Fruit fly (Drosophila melanogaster) whole organism, embryonic: ENCODE measurements around the gene mxt.

ENCODE experiments used
- Adf1 ChIP-seq: fragments of 200-800 bp; sonication (Bioruptor generic); IDR thresholded peaks from 2 replicates; pipeline ENCODE4 v1.3.6; 2022; ENCODE audit warnings: missing biosample characterization, missing genetic modification characterization
- CG10431 ChIP-seq: fragments of 200-800 bp; sonication (Bioruptor generic); optimal IDR thresholded peaks from 3 replicates; lab custom pipeline; 2018; ENCODE audit warnings: missing biosample characterization, mild to moderate bottlenecking, missing genetic modification characterization
- CG10543 ChIP-seq: fragments of 200-800 bp; sonication (Bioruptor generic); optimal IDR thresholded peaks from 3 replicates; lab custom pipeline; 2017; ENCODE audit warnings: missing biosample characterization, mild to moderate bottlenecking, missing genetic modification characterization, moderate library complexity
- CG11085 ChIP-seq: fragments of 200-800 bp; sonication (Bioruptor generic); IDR thresholded peaks from 2 replicates; pipeline ENCODE4 v1.3.6; 2022; ENCODE audit warnings: missing biosample characterization, missing genetic modification characterization
- CG12769 ChIP-seq: fragments of 200-800 bp; sonication (Bioruptor generic); optimal IDR thresholded peaks from 2 replicates; lab custom pipeline; 2019; ENCODE audit warnings: missing biosample characterization, mild to moderate bottlenecking, missing genetic modification characterization, moderate library complexity
- CG14050 ChIP-seq: fragments of 200-800 bp; sonication (Bioruptor generic); IDR thresholded peaks from 3 replicates; pipeline ENCODE4 v1.3.6; 2022; ENCODE audit warnings: missing biosample characterization, missing genetic modification characterization
- CG14965 ChIP-seq: fragments of 200-800 bp; sonication (Bioruptor generic); optimal IDR thresholded peaks from 2 replicates; lab custom pipeline; 2016; ENCODE audit warnings: missing biosample characterization, missing genetic modification characterization, borderline replicate concordance
- CG1529 ChIP-seq: fragments of 200-800 bp; sonication (Bioruptor generic); optimal IDR thresholded peaks from 3 replicates; lab custom pipeline; 2018; ENCODE audit warnings: missing biosample characterization, missing genetic modification characterization
- CG1602 ChIP-seq: fragments of 200-800 bp; sonication (Bioruptor generic); optimal IDR thresholded peaks from 3 replicates; lab custom pipeline; 2016; ENCODE audit warnings: missing biosample characterization, missing genetic modification characterization
- CG17186 ChIP-seq: fragments of 200-800 bp; sonication (Bioruptor generic); optimal IDR thresholded peaks from 3 replicates; lab custom pipeline; 2017; ENCODE audit warnings: missing biosample characterization, missing genetic modification reagents, missing genetic modification characterization
- CG2116 ChIP-seq: fragments of 200-800 bp; sonication (Bioruptor generic); optimal IDR thresholded peaks from 3 replicates; lab custom pipeline; 2018; ENCODE audit warnings: missing biosample characterization, mild to moderate bottlenecking, missing genetic modification characterization
- CG32767 ChIP-seq: fragments of 200-800 bp; sonication (Bioruptor generic); IDR thresholded peaks from 2 replicates; pipeline ENCODE4 v1.3.6; 2022; ENCODE audit warnings: missing biosample characterization, missing genetic modification characterization
- CG34224 ChIP-seq: fragments of 200-800 bp; sonication (Bioruptor generic); IDR thresholded peaks from 3 replicates; pipeline ENCODE4 v1.3.6; 2022; ENCODE audit warnings: missing biosample characterization, missing genetic modification characterization; ENCODE audit not compliant: partially characterized antibody
- CG4404 ChIP-seq: fragments of 200-800 bp; sonication (Bioruptor generic); IDR thresholded peaks from 2 replicates; pipeline ENCODE4 v1.3.6; 2022; ENCODE audit warnings: missing biosample characterization, missing genetic modification characterization
- CG6765 ChIP-seq: fragments of 200-800 bp; sonication (Bioruptor generic); optimal IDR thresholded peaks from 3 replicates; lab custom pipeline; 2017; ENCODE audit warnings: missing biosample characterization, mild to moderate bottlenecking, missing genetic modification characterization
- CG8388 ChIP-seq: fragments of 200-800 bp; sonication (Bioruptor generic); optimal IDR thresholded peaks from 2 replicates; lab custom pipeline; 2019; ENCODE audit warnings: missing biosample characterization, mild to moderate bottlenecking, missing genetic modification characterization, moderate library complexity
- Chrac-16 ChIP-seq: fragments of 200-800 bp; sonication (Bioruptor generic); optimal IDR thresholded peaks from 3 replicates; lab custom pipeline; 2016; ENCODE audit warnings: missing biosample characterization, missing genetic modification characterization
- Dbx ChIP-seq: fragments of 200-800 bp; sonication (Bioruptor generic); IDR thresholded peaks from 3 replicates; pipeline ENCODE4 v1.3.6; 2022; ENCODE audit warnings: missing biosample characterization, missing genetic modification characterization
- Deaf1 ChIP-seq: fragments of 200-800 bp; optimal IDR thresholded peaks from 3 replicates; lab custom pipeline; 2019; ENCODE audit warnings: missing biosample characterization, mild to moderate bottlenecking, missing genetic modification characterization, moderate library complexity
- Doc2 ChIP-seq: fragments of 200-800 bp; sonication (Bioruptor generic); IDR thresholded peaks from 2 replicates; pipeline ENCODE4 v1.3.6; 2022; ENCODE audit warnings: missing biosample characterization, missing genetic modification characterization
- Drgx ChIP-seq: fragments of 200-800 bp; sonication (Bioruptor generic); IDR thresholded peaks from 2 replicates; pipeline ENCODE4 v1.3.6; 2022; ENCODE audit warnings: missing biosample characterization, missing genetic modification characterization
- Ets65A ChIP-seq: fragments of 200-800 bp; sonication (Bioruptor generic); peaks from one replicate; lab custom pipeline; 2016; ENCODE audit warnings: missing biosample characterization, missing genetic modification characterization
- Max ChIP-seq: fragments of 200-800 bp; sonication (Bioruptor generic); optimal IDR thresholded peaks from 2 replicates; lab custom pipeline; 2016; ENCODE audit warnings: missing biosample characterization, mild to moderate bottlenecking, missing genetic modification characterization
- Oli ChIP-seq: fragments of 200-800 bp; sonication (Bioruptor generic); optimal IDR thresholded peaks from 2 replicates; lab custom pipeline; 2018; ENCODE audit warnings: missing biosample characterization, mild to moderate bottlenecking, missing genetic modification characterization, moderate library complexity
- Opbp ChIP-seq: fragments of 200-800 bp; sonication (Bioruptor generic); IDR thresholded peaks from 3 replicates; pipeline ENCODE4 v1.3.6; 2022; ENCODE audit warnings: missing biosample characterization, missing genetic modification characterization; ENCODE audit not compliant: partially characterized antibody
- Optix ChIP-seq: fragments of 200-800 bp; sonication (Bioruptor generic); IDR thresholded peaks from 3 replicates; pipeline ENCODE4 v1.3.6; 2022; ENCODE audit warnings: missing biosample characterization, missing genetic modification characterization
- Scr ChIP-seq: fragments of 200-800 bp; sonication (Bioruptor generic); IDR thresholded peaks from 2 replicates; pipeline ENCODE4 v1.3.6; 2022; ENCODE audit warnings: missing biosample characterization, missing genetic modification characterization; ENCODE audit not compliant: partially characterized antibody
- Trl ChIP-seq, 3 experiments: fragments of >200 bp in 2 of 3; fragments of 200-800 bp in 1 of 3; sonication (Bioruptor generic) in 1 of 3; optimal IDR thresholded peaks; 2 replicates in 1 of 3; 3 replicates in 2 of 3; lab custom pipeline; 2016 to 2017; ENCODE audit warnings: missing biosample characterization in 1 of 3, missing genetic modification characterization in 1 of 3
- Vsx1 ChIP-seq: fragments of 200-800 bp; sonication (Bioruptor generic); optimal IDR thresholded peaks from 2 replicates; lab custom pipeline; 2017; ENCODE audit warnings: missing biosample characterization, mild to moderate bottlenecking, missing genetic modification characterization, missing genetic modification reagents
- cg ChIP-seq: fragments of 200-800 bp; sonication (Bioruptor generic); optimal IDR thresholded peaks from 3 replicates; lab custom pipeline; 2019; ENCODE audit warnings: missing biosample characterization, mild to moderate bottlenecking, missing genetic modification characterization, moderate library complexity
- chinmo ChIP-seq: fragments of 200-800 bp; sonication (Bioruptor generic); IDR thresholded peaks from 4 replicates; pipeline ENCODE4 v1.3.6; 2022; ENCODE audit warnings: missing biosample characterization, missing genetic modification characterization; ENCODE audit not compliant: partially characterized antibody
- crol ChIP-seq: fragments of 200-800 bp; sonication (Bioruptor generic); IDR thresholded peaks from 2 replicates; pipeline ENCODE4 v1.3.6; 2022; ENCODE audit warnings: missing biosample characterization, missing genetic modification characterization
- danr ChIP-seq: fragments of 200-800 bp; sonication (Bioruptor generic); IDR thresholded peaks from 2 replicates; pipeline ENCODE4 v1.3.6; 2022; ENCODE audit warnings: missing biosample characterization, missing genetic modification characterization
- emc ChIP-seq: fragments of 200-800 bp; sonication (Bioruptor generic); optimal IDR thresholded peaks from 2 replicates; lab custom pipeline; 2016; ENCODE audit warnings: missing biosample characterization, missing genetic modification characterization
- fu2 ChIP-seq: fragments of 200-800 bp; sonication (Bioruptor generic); optimal IDR thresholded peaks from 2 replicates; lab custom pipeline; 2016; ENCODE audit warnings: missing biosample characterization, missing genetic modification characterization
- gfzf ChIP-seq: fragments of 200-800 bp; sonication (Bioruptor generic); optimal IDR thresholded peaks from 2 replicates; lab custom pipeline; 2016; ENCODE audit warnings: missing biosample characterization, mild to moderate bottlenecking, missing genetic modification characterization, moderate library complexity
- h ChIP-seq: fragments of >200 bp; optimal IDR thresholded peaks from 2 replicates; lab custom pipeline; 2017
- hkb ChIP-seq, 2 experiments: fragments of 200-800 bp in 1 of 2; fragments of >200 bp in 1 of 2; sonication (Bioruptor generic) in 1 of 2; IDR thresholded peaks in 1 of 2; optimal IDR thresholded peaks in 1 of 2; 2 replicates each; pipeline versions ENCODE4 v1.3.6 to Lab custom; 2017 to 2022; ENCODE audit warnings: missing biosample characterization in 1 of 2, missing genetic modification characterization in 1 of 2
- insv ChIP-seq, 2 experiments: fragments of 200-800 bp; sonication (Bioruptor generic); optimal IDR thresholded peaks; 3 replicates each; lab custom pipeline; 2016 to 2018; ENCODE audit warnings: missing biosample characterization in 2 of 2, missing genetic modification characterization in 2 of 2
- jumu ChIP-seq: fragments of 200-800 bp; sonication (Bioruptor generic); optimal IDR thresholded peaks from 3 replicates; lab custom pipeline; 2016; ENCODE audit warnings: missing biosample characterization, missing genetic modification characterization
- lab ChIP-seq: fragments of 200-800 bp; sonication (Bioruptor generic); optimal IDR thresholded peaks from 3 replicates; lab custom pipeline; 2017; ENCODE audit warnings: missing biosample characterization, missing genetic modification characterization, mild to moderate bottlenecking, moderate library complexity, missing genetic modification reagents
- mld ChIP-seq: fragments of 200-800 bp; sonication (Bioruptor generic); IDR thresholded peaks from 3 replicates; pipeline ENCODE4 v1.3.6; 2022; ENCODE audit warnings: missing biosample characterization, missing genetic modification characterization; ENCODE audit not compliant: partially characterized antibody
- nerfin-2 ChIP-seq: fragments of 200-800 bp; sonication (Bioruptor generic); IDR thresholded peaks from 2 replicates; pipeline ENCODE4 v1.3.6; 2022; ENCODE audit warnings: missing biosample characterization, missing genetic modification characterization; ENCODE audit not compliant: partially characterized antibody
- scrt ChIP-seq: fragments of 200-800 bp; sonication (Bioruptor generic); optimal IDR thresholded peaks from 2 replicates; lab custom pipeline; 2018; ENCODE audit warnings: missing biosample characterization, mild to moderate bottlenecking, missing genetic modification characterization, moderate library complexity
- sens ChIP-seq: fragments of 200-800 bp; sonication (Bioruptor generic); peaks from one replicate; lab custom pipeline; 2016; ENCODE audit warnings: missing biosample characterization, missing genetic modification characterization
- sna ChIP-seq: fragments of 200-800 bp; sonication (Bioruptor generic); IDR thresholded peaks from 2 replicates; pipeline ENCODE4 v1.3.6; 2022; ENCODE audit warnings: missing biosample characterization, missing genetic modification characterization; ENCODE audit not compliant: partially characterized antibody
- zen ChIP-seq: fragments of 200-800 bp; sonication (Bioruptor generic); optimal IDR thresholded peaks from 3 replicates; lab custom pipeline; 2018; ENCODE audit warnings: missing biosample characterization, mild to moderate bottlenecking, missing genetic modification characterization, moderate library complexity

mxt gene

DNA sequence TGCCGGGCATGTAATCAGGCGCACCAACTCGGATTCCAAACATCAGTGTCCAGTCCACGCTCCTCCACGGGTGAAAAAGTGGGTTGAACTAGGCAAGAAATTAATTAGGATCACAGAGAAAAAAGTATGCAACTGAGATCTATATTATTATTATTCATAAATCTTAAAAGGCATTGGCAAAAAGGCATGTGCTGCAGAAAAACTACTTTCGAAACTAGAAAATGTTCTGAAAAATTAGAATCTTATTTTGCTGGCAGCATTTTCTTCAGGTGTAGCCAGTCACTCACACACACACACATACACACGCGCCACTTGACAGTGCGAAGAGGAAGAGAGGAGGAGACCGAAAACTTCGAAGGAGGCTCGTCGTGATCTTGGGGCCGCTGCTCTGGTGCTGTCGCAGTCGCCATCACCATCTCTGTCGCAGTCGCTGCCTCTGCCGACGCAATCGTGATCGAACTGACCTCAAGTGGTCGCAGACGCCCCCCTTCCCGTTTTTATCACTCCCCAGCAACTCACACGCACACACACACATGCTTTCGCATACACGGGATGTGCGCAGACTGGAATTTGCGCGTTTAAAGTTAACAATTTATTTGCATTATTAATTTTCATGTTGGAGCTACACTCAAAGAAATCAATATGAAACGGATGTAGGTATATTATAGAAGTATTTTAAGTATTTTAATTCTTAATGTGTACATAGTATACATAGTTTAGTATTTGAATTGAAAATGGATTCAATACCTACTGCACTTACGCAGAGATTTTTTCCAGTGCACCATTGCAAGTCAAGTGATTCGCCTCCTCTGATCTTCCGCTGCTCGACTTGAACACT, 40.5 kb upstream of the mxt start (continued):
- TF ChIP-seq Dbx (no peak), CG2116 (GFP tag; lab: Kevin White, UChicago) (no peak), CG11085 (GFP tag; lab: Robert Waterston, UW) (peak; percentile 35), mld (GFP tag; lab: Robert Waterston, UW) (no peak), emc (GFP tag; lab: Kevin White, UChicago) (no peak), Chrac-16 (GFP tag; lab: Kevin White, UChicago) (peak; percentile 69), Opbp (GFP tag; lab: Robert Waterston, UW) (no peak), CG14965 (no peak), hkb (optimal IDR thresholded peaks at IDR 0.05; lab: Kevin White, UChicago) (no peak), hkb (GFP tag; IDR thresholded peaks at IDR 0.05; lab: Robert Waterston, UW) (peak; percentile 75), CG32767 (GFP tag; lab: Robert Waterston, UW) (peak; percentile 32), Optix (GFP tag; lab: Robert Waterston, UW) (peak; percentile 55; the same call in 1 of the 3 replicates), CG8388 (peak; percentile 50), nerfin-2 (no peak)
- TF ChIP-seq, all 482 proteins: peak for 257

DNA sequence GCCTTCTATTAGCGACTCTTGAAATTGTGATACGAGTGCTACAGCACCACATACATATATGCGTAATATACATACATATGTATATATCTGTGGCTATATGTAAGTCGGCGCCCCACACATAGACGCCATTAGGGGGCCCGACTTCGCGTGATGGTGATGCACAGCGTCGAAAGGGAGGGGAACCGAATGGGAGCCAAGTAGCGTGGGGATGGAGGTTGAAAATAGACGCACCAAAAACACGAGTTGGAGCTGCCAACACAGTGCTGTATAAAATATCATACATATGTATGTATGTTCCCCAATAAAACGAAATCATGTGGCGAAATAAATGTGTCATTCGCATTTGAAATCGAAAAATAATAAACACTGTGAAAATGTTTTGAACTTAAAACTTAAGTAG, 39.5 kb upstream of the mxt start:
- TF ChIP-seq fu2 (GFP tag; lab: Kevin White, UChicago) (no peak), sna (GFP tag; lab: Robert Waterston, UW) (no peak), Adf1 (GFP tag; lab: Robert Waterston, UW) (peak; percentile 8; the same call in 1 of the 2 replicates), Ets65A (GFP tag; lab: Kevin White, UChicago) (no peak), crol (GFP tag; lab: Robert Waterston, UW) (0 out of 2 replicates have a peak, but pooled peaks have one; percentile 38), jumu (GFP tag; lab: Kevin White, UChicago) (no peak), Max (GFP tag; lab: Kevin White, UChicago) (no peak), Doc2 (GFP tag; lab: Robert Waterston, UW) (no peak), Vsx1 (GFP tag; lab: Kevin White, UChicago) (no peak), CG10543 (GFP tag; lab: Kevin White, UChicago) (peak; percentile 2), CG6765 (no peak), CG14050 (GFP tag; lab: Robert Waterston, UW) (no peak), gfzf (no peak), Drgx (GFP tag; lab: Robert Waterston, UW) (0 out of 2 replicates have a peak, but pooled peaks have one; percentile 21), danr (GFP tag; lab: Robert Waterston, UW) (no peak), Deaf1 (tag; lab: Kevin White, UChicago) (peak; percentile 17), zen (tag; lab: Kevin White, UChicago) (no peak), insv (GFP tag; optimal IDR thresholded peaks at IDR 0.05; lab: Kevin White, UChicago) (no peak), CG1602 (no peak), lab (GFP tag; lab: Kevin White, UChicago) (no peak), CG17186 (GFP tag; lab: Kevin White, UChicago) (no peak), cg (GFP tag; lab: Kevin White, UChicago) (peak; percentile 69), chinmo (0 out of 4 replicates have a peak, but pooled peaks have one; percentile 53), CG8388 (peak; percentile 72), CG1529 (GFP tag; lab: Kevin White, UChicago) (no peak), CG4404 (GFP tag; lab: Robert Waterston, UW) (no peak), scrt (GFP tag; lab: Kevin White, UChicago) (no peak), Oli (tag; lab: Kevin White, UChicago) (no peak), Scr (GFP tag; lab: Robert Waterston, UW) (no peak), Trl (optimal IDR thresholded peaks at IDR 0.05; lab: Kevin White, UChicago) (no peak), Trl (GFP tag; optimal IDR thresholded peaks at IDR 0.05; lab: Kevin White, UChicago) (no peak), h (lab: Kevin White, UChicago) (no peak), sens (GFP tag; lab: Kevin White, UChicago) (peak; percentile 35), CG12769 (peak; percentile 86), CG10431 (GFP tag; lab: Kevin White, UChicago) (no peak), CG34224 (GFP tag; lab: Robert Waterston, UW) (no peak)
